Fruit fly (Drosophila melanogaster) whole organism: ENCODE results near the gene CG32295.

Experiments used
- psq ChIP-seq: fragments of >200 bp; optimal IDR thresholded peaks from 2 replicates; lab custom pipeline; 2017
- usp ChIP-seq: fragments of >200 bp; optimal IDR thresholded peaks from 2 replicates; lab custom pipeline; 2017; ENCODE audit warnings: missing biosample characterization, missing genetic modification characterization, mixed read lengths

DNA sequence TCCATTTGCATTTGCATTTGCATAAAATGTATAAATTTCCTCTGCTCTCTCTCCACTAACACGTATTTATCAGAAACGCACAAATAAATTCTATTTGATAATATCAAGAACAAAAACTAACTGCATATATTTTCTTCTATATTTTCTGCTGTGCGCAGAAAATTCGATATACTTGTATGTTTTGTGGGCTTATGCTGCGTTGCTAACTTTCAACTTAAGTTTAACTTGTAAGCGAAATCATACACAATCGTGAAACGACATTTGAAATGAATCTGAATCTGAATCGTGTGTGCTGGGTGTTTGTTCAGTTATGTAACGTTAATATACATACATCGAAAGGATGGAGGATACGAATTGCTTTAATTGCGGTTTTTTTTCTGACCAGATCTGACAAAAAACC, 28.9 kb upstream of the CG32295 start:
- TF ChIP-seq usp (no peak), psq (no peak)
